Worm (Caenorhabditis elegans) whole organism, L1 larva: ENCODE measurements around the gene ccch-1.
A peak's percentile ranks its signal among the peaks of the same experiment; 100 is the strongest.

ENCODE experiments used
- C04F5.9 ChIP-seq: sonication (generic microtip); optimal IDR thresholded peaks from 2 replicates; lab custom pipeline; 2016; ENCODE audit warnings: missing genetic modification characterization, missing compliant biosample characterization
- F16B12.6 ChIP-seq: fragments of 150-350 bp; optimal IDR thresholded peaks from 2 replicates; lab custom pipeline; 2014; ENCODE audit warnings: missing biosample characterization, missing genetic modification characterization
- Y116A8C.19 ChIP-seq: sonication (generic microtip); optimal IDR thresholded peaks from 2 replicates; lab custom pipeline; 2016; ENCODE audit warnings: missing compliant biosample characterization, missing genetic modification characterization, borderline replicate concordance
- blmp-1 ChIP-seq: fragments of 150-350 bp; optimal IDR thresholded peaks from 2 replicates; lab custom pipeline; 2014; ENCODE audit warnings: missing biosample characterization, missing genetic modification characterization
- ceh-63 ChIP-seq: fragments of 200-800 bp; sonication (Bioruptor generic); optimal IDR thresholded peaks from 2 replicates; lab custom pipeline; 2018; ENCODE audit warnings: mild to moderate bottlenecking, missing genetic modification characterization, missing compliant biosample characterization
- ceh-8 ChIP-seq: fragments of 200-800 bp; sonication (Bioruptor generic); optimal IDR thresholded peaks from 2 replicates; lab custom pipeline; 2018; ENCODE audit warnings: mild to moderate bottlenecking, missing genetic modification characterization, moderate library complexity, missing compliant biosample characterization
- ceh-82 ChIP-seq, 3 experiments: fragments of 150-350 bp in 1 of 3; sonication (generic microtip) in 2 of 3; optimal IDR thresholded peaks; 2 replicates each; lab custom pipeline; 2014 to 2017; ENCODE audit warnings: missing biosample characterization in 3 of 3, missing genetic modification characterization in 3 of 3
- ceh-88 ChIP-seq: fragments of 200-800 bp; sonication (Bioruptor generic); IDR thresholded peaks from 2 replicates; pipeline ENCODE4 v1.3.6; 2022; ENCODE audit warnings: missing genetic modification characterization, missing compliant biosample characterization
- ces-1 ChIP-seq: fragments of 150-350 bp; optimal IDR thresholded peaks from 2 replicates; lab custom pipeline; 2014; ENCODE audit warnings: missing biosample characterization, missing genetic modification reagents, missing genetic modification characterization
- dpl-1 ChIP-seq, 3 experiments: fragments of 150-350 bp in 2 of 3; sonication (generic microtip) in 1 of 3; optimal IDR thresholded peaks; 2 replicates each; lab custom pipeline; 2014 to 2017; ENCODE audit warnings: missing biosample characterization in 3 of 3, missing genetic modification characterization in 3 of 3, missing genetic modification reagents in 3 of 3
- dsc-1 ChIP-seq: sonication (generic microtip); optimal IDR thresholded peaks from 2 replicates; lab custom pipeline; 2016; ENCODE audit warnings: mild to moderate bottlenecking, missing genetic modification characterization, missing compliant biosample characterization
- efl-1 ChIP-seq, 4 experiments: fragments of 150-350 bp; optimal IDR thresholded peaks in 3 of 4; peaks in 1 of 4; 1 replicate in 1 of 4; 2 replicates in 3 of 4; lab custom pipeline; 2014; ENCODE audit warnings: missing biosample characterization in 2 of 4, missing genetic modification characterization in 2 of 4, missing genetic modification reagents in 2 of 4
- elt-2 ChIP-seq: sonication (generic microtip); optimal IDR thresholded peaks from 2 replicates; lab custom pipeline; 2016; ENCODE audit warnings: missing genetic modification characterization, mild to moderate bottlenecking, inconsistent platforms, missing compliant biosample characterization, missing genetic modification reagents
- ets-5 ChIP-seq: fragments of 200-800 bp; sonication (Bioruptor generic); IDR thresholded peaks from 2 replicates; pipeline ENCODE4 v1.3.6; 2022; ENCODE audit warnings: missing genetic modification characterization, missing compliant biosample characterization
- fkh-10 ChIP-seq: sonication (generic microtip); optimal IDR thresholded peaks from 2 replicates; lab custom pipeline; 2017; ENCODE audit warnings: missing biosample characterization, missing genetic modification reagents, missing genetic modification characterization
- fkh-4 ChIP-seq: sonication (generic microtip); optimal IDR thresholded peaks from 2 replicates; lab custom pipeline; 2016; ENCODE audit warnings: missing compliant biosample characterization, missing genetic modification characterization, borderline replicate concordance
- fkh-8 ChIP-seq: sonication (generic microtip); optimal IDR thresholded peaks from 2 replicates; lab custom pipeline; 2016; ENCODE audit warnings: mild to moderate bottlenecking, missing genetic modification characterization, missing compliant biosample characterization
- fos-1 ChIP-seq: fragments of 150-350 bp; optimal IDR thresholded peaks from 2 replicates; lab custom pipeline; 2014; ENCODE audit warnings: missing biosample characterization, missing genetic modification characterization
- hpl-2 ChIP-seq: fragments of 150-350 bp; optimal IDR thresholded peaks from 2 replicates; lab custom pipeline; 2014; ENCODE audit warnings: missing biosample characterization, missing genetic modification reagents, missing genetic modification characterization
- isw-1 ChIP-seq: fragments of 200-800 bp; sonication (Bioruptor generic); IDR thresholded peaks from 2 replicates; pipeline ENCODE4 v1.3.6; 2022; ENCODE audit warnings: missing genetic modification characterization, missing compliant biosample characterization
- lin-13 ChIP-seq: fragments of 150-350 bp; optimal IDR thresholded peaks from 2 replicates; lab custom pipeline; 2014; ENCODE audit warnings: missing biosample characterization, missing genetic modification reagents, missing genetic modification characterization
- lin-14 ChIP-seq: fragments of 200-800 bp; sonication (Bioruptor generic); optimal IDR thresholded peaks from 2 replicates; lab custom pipeline; 2018; ENCODE audit warnings: mild to moderate bottlenecking, missing genetic modification characterization, moderate library complexity, missing compliant biosample characterization
- lin-15B ChIP-seq: fragments of 150-350 bp; sonication (generic microtip); optimal IDR thresholded peaks from 3 replicates; lab custom pipeline; 2014; ENCODE audit warnings: missing biosample characterization, missing genetic modification characterization
- lin-35 ChIP-seq, 2 experiments: fragments of 150-350 bp; optimal IDR thresholded peaks; 2 replicates each; lab custom pipeline; 2014; ENCODE audit warnings: missing biosample characterization in 2 of 2, missing genetic modification characterization in 2 of 2, missing genetic modification reagents in 2 of 2
- lir-3 ChIP-seq: sonication (generic microtip); optimal IDR thresholded peaks from 2 replicates; lab custom pipeline; 2016; ENCODE audit warnings: mild to moderate bottlenecking, missing genetic modification characterization, moderate library complexity, missing compliant biosample characterization; ENCODE audit not compliant: poor library complexity
- lsy-2 ChIP-seq, 2 experiments: fragments of 150-350 bp; optimal IDR thresholded peaks; 2 replicates each; lab custom pipeline; 2014; ENCODE audit warnings: missing biosample characterization in 2 of 2, missing genetic modification characterization in 2 of 2
- mdl-1 ChIP-seq, 2 experiments: fragments of 150-350 bp; optimal IDR thresholded peaks; 2 replicates each; lab custom pipeline; 2014 to 2017; ENCODE audit warnings: missing biosample characterization in 2 of 2, missing genetic modification characterization in 2 of 2, inconsistent platforms in 1 of 2
- mep-1 ChIP-seq: fragments of 150-350 bp; optimal IDR thresholded peaks from 2 replicates; lab custom pipeline; 2014; ENCODE audit warnings: missing biosample characterization, missing genetic modification characterization
- nhr-11 ChIP-seq: fragments of 150-350 bp; optimal IDR thresholded peaks from 2 replicates; lab custom pipeline; 2014; ENCODE audit warnings: missing biosample characterization, missing genetic modification characterization
- nhr-19 ChIP-seq: fragments of 200-800 bp; sonication (Bioruptor generic); conservative IDR thresholded peaks from 2 replicates; pipeline ENCODE4 v1.3.6; 2022; ENCODE audit warnings: missing genetic modification characterization, missing compliant biosample characterization
- nhr-20 ChIP-seq: sonication (generic microtip); optimal IDR thresholded peaks from 2 replicates; lab custom pipeline; 2016; ENCODE audit warnings: mild to moderate bottlenecking, missing genetic modification characterization, missing compliant biosample characterization
- nhr-47 ChIP-seq: sonication (generic microtip); optimal IDR thresholded peaks from 2 replicates; lab custom pipeline; 2016; ENCODE audit warnings: mild to moderate bottlenecking, missing genetic modification characterization, moderate library complexity, missing compliant biosample characterization
- nhr-71 ChIP-seq: sonication (generic microtip); optimal IDR thresholded peaks from 2 replicates; lab custom pipeline; 2016; ENCODE audit warnings: mild to moderate bottlenecking, missing genetic modification characterization, moderate library complexity, missing compliant biosample characterization
- nhr-77 ChIP-seq: fragments of 150-350 bp; optimal IDR thresholded peaks from 2 replicates; lab custom pipeline; 2014; ENCODE audit warnings: missing biosample characterization, missing genetic modification characterization
- nhr-84 ChIP-seq: sonication (generic microtip); optimal IDR thresholded peaks from 2 replicates; lab custom pipeline; 2017; ENCODE audit warnings: missing biosample characterization, missing genetic modification characterization
- pax-3 ChIP-seq: fragments of 200-800 bp; sonication (Bioruptor generic); optimal IDR thresholded peaks from 2 replicates; lab custom pipeline; 2018; ENCODE audit warnings: mild to moderate bottlenecking, missing genetic modification characterization, moderate library complexity, missing compliant biosample characterization
- pqm-1 ChIP-seq: sonication (generic microtip); optimal IDR thresholded peaks from 3 replicates; lab custom pipeline; 2017; ENCODE audit warnings: missing biosample characterization, missing genetic modification characterization
- rnt-1 ChIP-seq: sonication (generic microtip); optimal IDR thresholded peaks from 2 replicates; lab custom pipeline; 2016; ENCODE audit warnings: mild to moderate bottlenecking, missing genetic modification characterization, moderate library complexity, missing compliant biosample characterization
- skn-1 ChIP-seq: fragments of 150-350 bp; optimal IDR thresholded peaks from 2 replicates; lab custom pipeline; 2014; ENCODE audit warnings: missing biosample characterization, missing genetic modification characterization
- snpc-4 ChIP-seq: fragments of 150-350 bp; optimal IDR thresholded peaks from 2 replicates; lab custom pipeline; 2014; ENCODE audit warnings: missing biosample characterization, missing genetic modification characterization
- sox-4 ChIP-seq: sonication (generic microtip); optimal IDR thresholded peaks from 2 replicates; lab custom pipeline; 2016; ENCODE audit warnings: missing genetic modification characterization, missing compliant biosample characterization
- swsn-7 ChIP-seq: sonication (generic microtip); optimal IDR thresholded peaks from 2 replicates; lab custom pipeline; 2016; ENCODE audit warnings: missing genetic modification characterization, missing compliant biosample characterization
- tbx-2 ChIP-seq: sonication (generic microtip); optimal IDR thresholded peaks from 2 replicates; lab custom pipeline; 2016; ENCODE audit warnings: missing genetic modification characterization, missing compliant biosample characterization
- tlp-1 ChIP-seq: fragments of 150-350 bp; optimal IDR thresholded peaks from 2 replicates; lab custom pipeline; 2014; ENCODE audit warnings: missing biosample characterization, missing genetic modification characterization
- unc-130 ChIP-seq: fragments of 150-350 bp; optimal IDR thresholded peaks from 2 replicates; lab custom pipeline; 2017; ENCODE audit warnings: missing biosample characterization, missing genetic modification characterization, inconsistent platforms
- unc-86 ChIP-seq: sonication (generic microtip); optimal IDR thresholded peaks from 2 replicates; lab custom pipeline; 2016; ENCODE audit warnings: missing genetic modification characterization, missing compliant biosample characterization
- xbp-1 ChIP-seq: sonication (generic microtip); optimal IDR thresholded peaks from 2 replicates; lab custom pipeline; 2016; ENCODE audit warnings: missing genetic modification characterization, missing compliant biosample characterization
- ztf-11 ChIP-seq, 2 experiments: sonication (generic microtip); optimal IDR thresholded peaks; 2 replicates each; lab custom pipeline; 2016 to 2017; ENCODE audit warnings: missing genetic modification characterization in 2 of 2, missing biosample characterization in 1 of 2, missing compliant biosample characterization in 1 of 2
- ztf-4 ChIP-seq: fragments of 150-350 bp; optimal IDR thresholded peaks from 2 replicates; lab custom pipeline; 2014; ENCODE audit warnings: missing biosample characterization, missing genetic modification characterization

The ccch-1 gene

ce11 chrV:11546795-11547194, 19.2 kb downstream of the ccch-1 start, which contains the start of gene F38B7.11:
TSS of gene F38B7.11 (plus strand) at chrV:11547095.
- TF ChIP-seq Y116A8C.19 (tag; lab: Kevin White, UChicago) (no peak), fkh-8 (tag; lab: Kevin White, UChicago) (peak; percentile 30), tbx-2 (tag; lab: Kevin White, UChicago) (no peak), lin-35 (GFP tag; optimal IDR thresholded peaks at IDR 0.05; lab: Kevin White, UChicago) (no peak)

ce11 chrV:11548914-11549406, 21.3 kb downstream of the ccch-1 start, which contains the start of the genes F38B7.17 and F38B7.3:
TSS of gene F38B7.17 (minus strand) at chrV:11548964.
TSS of gene F38B7.3 (plus strand) at chrV:11549107.
- TF ChIP-seq rnt-1 (peak; percentile 47), fkh-4 (tag; lab: Kevin White, UChicago) (no peak), unc-86 (tag; lab: Kevin White, UChicago) (peak; percentile 42), blmp-1 (tag; lab: Kevin White, UChicago) (peak; percentile 66), efl-1 (optimal IDR thresholded peaks at IDR 0.05; lab: Kevin White, UChicago) (peak; percentile 72 to 77), efl-1 (GFP tag; optimal IDR thresholded peaks at IDR 0.05 in 1 of 2; lab: Kevin White, UChicago) (peak; percentile 43 to 92), nhr-77 (tag; lab: Kevin White, UChicago) (peak; percentile 43), lin-13 (peak; percentile 8), C04F5.9 (tag; lab: Kevin White, UChicago) (no peak), unc-130 (tag; lab: Kevin White, UChicago) (no peak), dsc-1 (tag; lab: Kevin White, UChicago) (peak; percentile 41), tlp-1 (tag; lab: Kevin White, UChicago) (no peak), mep-1 (tag; lab: Kevin White, UChicago) (peak; percentile 80), nhr-11 (tag; lab: Kevin White, UChicago) (peak; percentile 67), nhr-84 (tag; lab: Kevin White, UChicago) (no peak), F16B12.6 (no peak), xbp-1 (tag; lab: Kevin White, UChicago) (peak; percentile 61), ces-1 (no peak), ets-5 (GFP tag; lab: Robert Waterston, UW) (0 out of 2 replicates have a peak, but pooled peaks have one; percentile 64), skn-1 (peak; percentile 50), fos-1 (tag; lab: Kevin White, UChicago) (peak; percentile 46), ztf-4 (tag; lab: Kevin White, UChicago) (peak; percentile 30), ceh-82 (tag; optimal IDR thresholded peaks at IDR 0.05; lab: Kevin White, UChicago) (peak in 1 of 3 experiments; percentile 9), isw-1 (GFP tag; lab: Robert Waterston, UW) (peak; percentile 25; the same call in 1 of the 2 replicates), lin-15B (tag; lab: Kevin White, UChicago) (no peak), sox-4 (tag; lab: Kevin White, UChicago) (peak; percentile 39), fkh-8 (tag; lab: Kevin White, UChicago) (peak; percentile 95), mdl-1 (tag; optimal IDR thresholded peaks at IDR 0.05; lab: Kevin White, UChicago) (peak; percentile 5 to 88), pax-3 (peak; percentile 54), lin-14 (GFP tag; lab: Kevin White, UChicago) (peak; percentile 87), lir-3 (tag; lab: Kevin White, UChicago) (peak; percentile 43), lsy-2 (tag; optimal IDR thresholded peaks at IDR 0.05; lab: Kevin White, UChicago) (peak; percentile 53 to 68), nhr-19 (peak; percentile 19; the same call in 1 of the 2 replicates), nhr-71 (tag; lab: Kevin White, UChicago) (peak; percentile 84), ceh-63 (GFP tag; lab: Kevin White, UChicago) (no peak), snpc-4 (tag; lab: Kevin White, UChicago) (peak; percentile 18), fkh-10 (GFP tag; lab: Kevin White, UChicago) (no peak), nhr-20 (tag; lab: Kevin White, UChicago) (peak; percentile 83), lin-35 (GFP tag; optimal IDR thresholded peaks at IDR 0.05; lab: Kevin White, UChicago) (peak; percentile 64 to 70), ztf-11 (tag; optimal IDR thresholded peaks at IDR 0.05; lab: Kevin White, UChicago) (peak in 1 of 2 experiments; percentile 2), elt-2 (peak; percentile 66), ceh-8 (peak; percentile 56), pqm-1 (tag; lab: Kevin White, UChicago) (no peak), dpl-1 (GFP tag; optimal IDR thresholded peaks at IDR 0.05; lab: Kevin White, UChicago) (peak; percentile 26 to 39 (median 34)), swsn-7 (peak; percentile 77), hpl-2 (no peak), nhr-47 (tag; lab: Kevin White, UChicago) (peak; percentile 79), ceh-88 (GFP tag; lab: Robert Waterston, UW) (no peak)
